Worm (Caenorhabditis elegans): ENCODE results near the gene cyn-2.

Gene cyn-2

DNA sequence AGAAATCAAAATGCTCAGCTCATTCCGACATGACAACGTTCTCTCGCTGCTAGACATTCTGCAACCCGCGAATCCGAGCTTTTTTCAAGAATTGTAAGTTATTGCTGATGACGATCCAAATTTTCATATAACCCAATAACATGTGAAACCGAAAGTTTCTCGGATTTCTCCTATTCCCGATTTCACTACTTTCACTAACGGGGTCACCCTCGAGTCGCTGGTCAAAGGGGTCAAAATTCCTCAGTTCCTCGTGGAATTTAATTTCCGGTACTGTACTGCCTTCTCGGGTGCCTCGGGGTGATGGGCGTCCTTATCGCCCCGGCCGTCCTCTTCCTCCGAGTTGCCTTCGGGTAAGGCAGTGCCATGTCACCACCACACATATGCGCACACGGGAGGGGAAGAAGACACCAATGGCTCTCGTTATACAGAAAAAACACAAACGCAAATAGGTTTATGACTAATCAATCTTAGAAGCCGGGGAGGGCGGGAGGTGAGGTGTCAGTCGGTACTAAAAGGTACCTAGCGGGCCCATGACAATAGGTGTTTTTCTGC, 27.8 kb downstream of the cyn-2 start:
- TF ChIP-seq med-1 (GFP tag; optimal IDR thresholded peaks at IDR 0.05; ENCODE audit: insufficient read depth) (no peak), ref-1 (GFP tag; conservative IDR thresholded peaks at IDR 0.05) (no peak), flt-1 (GFP tag; IDR thresholded peaks at IDR 0.05) (peak; percentile 55; the same call in 1 of the 2 replicates), klf-2 (GFP tag; conservative IDR thresholded peaks at IDR 0.05) (no peak), ztf-23 (GFP tag; IDR thresholded peaks at IDR 0.05) (no peak), T22C8.4 (GFP tag; IDR thresholded peaks at IDR 0.05) (no peak), cog-1 (tag; optimal IDR thresholded peaks at IDR 0.05) (peak; percentile 4), tab-1 (GFP tag; IDR thresholded peaks at IDR 0.05) (peak; percentile 59; the same call in 1 of the 2 replicates)

DNA sequence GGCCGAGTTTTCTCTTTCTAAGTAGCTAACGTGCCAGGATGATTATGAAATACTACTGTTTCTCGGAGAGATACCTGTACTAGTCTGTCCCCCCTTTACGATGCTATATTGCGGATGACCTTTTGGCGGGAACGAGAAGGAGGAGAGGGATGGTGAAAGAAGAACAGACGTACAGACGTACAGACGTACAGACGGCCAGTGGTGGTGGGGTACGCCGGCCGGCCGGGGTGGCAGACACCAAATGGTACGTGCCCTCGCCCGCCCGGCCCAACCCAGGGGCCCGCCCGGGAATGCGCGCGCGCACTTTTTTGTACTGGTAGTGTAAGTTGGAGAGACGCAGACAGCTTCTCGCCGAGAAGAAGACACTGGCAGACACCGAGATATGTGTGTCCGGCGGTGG, 28.6 kb downstream of the cyn-2 start:
- TF ChIP-seq ztf-23 (GFP tag; IDR thresholded peaks at IDR 0.05): peak; percentile 48; the same call in 1 of the 2 replicates
- peak; percentile 73; the same call in 1 of the 2 replicates for TF ChIP-seq tab-1 (GFP tag; IDR thresholded peaks at IDR 0.05)
- TF ChIP-seq med-1 (GFP tag; optimal IDR thresholded peaks at IDR 0.05; ENCODE audit: insufficient read depth): no peak
- TF ChIP-seq ref-1 (GFP tag; conservative IDR thresholded peaks at IDR 0.05): no peak
- TF ChIP-seq flt-1 (GFP tag; IDR thresholded peaks at IDR 0.05): peak; percentile 80
- TF ChIP-seq T22C8.4 (GFP tag; IDR thresholded peaks at IDR 0.05): no peak
- TF ChIP-seq ztf-29 (GFP tag; IDR thresholded peaks at IDR 0.05): no peak
- no peak; the same call in 1 of the 2 replicates for TF ChIP-seq klf-2 (GFP tag; conservative IDR thresholded peaks at IDR 0.05)
- TF ChIP-seq cog-1 (tag; optimal IDR thresholded peaks at IDR 0.05): peak; percentile 22

DNA sequence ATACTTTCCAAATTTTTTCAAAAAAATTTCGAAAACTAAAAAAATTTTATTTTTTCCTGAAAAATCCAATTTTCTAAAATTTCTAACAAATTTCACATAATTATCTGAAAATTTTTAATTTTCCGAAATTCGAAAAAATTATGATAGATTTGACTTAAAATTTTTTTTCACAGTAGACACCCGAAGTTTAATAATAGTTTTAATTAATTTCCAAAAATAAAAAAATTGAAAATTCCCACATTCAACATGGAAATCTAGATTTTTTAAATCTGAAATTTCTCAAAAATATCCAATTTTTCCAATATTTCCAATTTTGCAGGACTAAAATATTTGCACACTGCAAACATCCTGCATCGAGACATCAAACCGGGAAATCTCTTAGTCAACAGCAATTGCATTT, 29.5 kb downstream of the cyn-2 start:
- TF ChIP-seq cog-1 (tag; optimal IDR thresholded peaks at IDR 0.05): no peak
- TF ChIP-seq ztf-23 (GFP tag; IDR thresholded peaks at IDR 0.05): no peak
- TF ChIP-seq ref-1 (GFP tag; conservative IDR thresholded peaks at IDR 0.05): no peak
- no peak for TF ChIP-seq med-1 (GFP tag; optimal IDR thresholded peaks at IDR 0.05; ENCODE audit: insufficient read depth)
- TF ChIP-seq ztf-29 (GFP tag; IDR thresholded peaks at IDR 0.05): no peak
- no peak for TF ChIP-seq T22C8.4 (GFP tag; IDR thresholded peaks at IDR 0.05)
- no peak for TF ChIP-seq flt-1 (GFP tag; IDR thresholded peaks at IDR 0.05)
- TF ChIP-seq tab-1 (GFP tag; IDR thresholded peaks at IDR 0.05): no peak
- TF ChIP-seq klf-2 (GFP tag; conservative IDR thresholded peaks at IDR 0.05): no peak

DNA sequence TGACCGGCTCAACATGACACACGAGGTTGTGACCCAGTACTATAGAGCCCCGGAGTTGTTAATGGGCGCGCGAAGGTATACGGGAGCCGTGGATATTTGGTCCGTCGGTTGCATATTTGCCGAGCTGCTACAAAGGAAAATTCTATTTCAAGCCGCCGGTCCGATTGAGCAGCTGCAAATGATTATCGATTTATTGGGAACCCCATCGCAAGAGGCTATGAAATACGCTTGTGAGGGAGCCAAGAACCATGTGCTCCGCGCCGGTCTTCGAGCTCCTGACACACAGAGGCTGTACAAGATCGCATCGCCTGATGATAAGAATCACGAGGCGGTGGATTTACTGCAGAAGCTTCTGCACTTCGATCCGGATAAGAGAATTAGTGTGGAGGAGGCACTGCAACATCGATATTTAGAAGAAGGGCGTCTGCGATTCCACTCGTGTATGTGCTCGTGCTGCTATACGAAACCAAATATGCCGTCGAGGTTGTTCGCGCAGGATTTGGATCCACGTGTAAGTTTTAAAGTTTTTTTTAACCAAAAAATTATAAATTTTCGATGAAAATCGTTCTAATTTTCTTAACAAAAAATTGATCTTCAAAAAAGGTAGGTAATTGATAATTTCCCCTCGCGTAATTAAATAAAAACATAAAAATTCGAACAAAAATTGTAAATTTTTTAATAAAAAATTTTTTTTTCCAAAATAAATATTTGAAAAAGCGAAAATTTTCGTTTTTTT, 30.1 kb downstream of the cyn-2 start:
- TF ChIP-seq ztf-23 (GFP tag; IDR thresholded peaks at IDR 0.05) (no peak), T22C8.4 (GFP tag; IDR thresholded peaks at IDR 0.05) (0 out of 2 replicates have a peak, but pooled peaks have one; percentile 40), flt-1 (GFP tag; IDR thresholded peaks at IDR 0.05) (0 out of 2 replicates have a peak, but pooled peaks have one; percentile 23)

DNA sequence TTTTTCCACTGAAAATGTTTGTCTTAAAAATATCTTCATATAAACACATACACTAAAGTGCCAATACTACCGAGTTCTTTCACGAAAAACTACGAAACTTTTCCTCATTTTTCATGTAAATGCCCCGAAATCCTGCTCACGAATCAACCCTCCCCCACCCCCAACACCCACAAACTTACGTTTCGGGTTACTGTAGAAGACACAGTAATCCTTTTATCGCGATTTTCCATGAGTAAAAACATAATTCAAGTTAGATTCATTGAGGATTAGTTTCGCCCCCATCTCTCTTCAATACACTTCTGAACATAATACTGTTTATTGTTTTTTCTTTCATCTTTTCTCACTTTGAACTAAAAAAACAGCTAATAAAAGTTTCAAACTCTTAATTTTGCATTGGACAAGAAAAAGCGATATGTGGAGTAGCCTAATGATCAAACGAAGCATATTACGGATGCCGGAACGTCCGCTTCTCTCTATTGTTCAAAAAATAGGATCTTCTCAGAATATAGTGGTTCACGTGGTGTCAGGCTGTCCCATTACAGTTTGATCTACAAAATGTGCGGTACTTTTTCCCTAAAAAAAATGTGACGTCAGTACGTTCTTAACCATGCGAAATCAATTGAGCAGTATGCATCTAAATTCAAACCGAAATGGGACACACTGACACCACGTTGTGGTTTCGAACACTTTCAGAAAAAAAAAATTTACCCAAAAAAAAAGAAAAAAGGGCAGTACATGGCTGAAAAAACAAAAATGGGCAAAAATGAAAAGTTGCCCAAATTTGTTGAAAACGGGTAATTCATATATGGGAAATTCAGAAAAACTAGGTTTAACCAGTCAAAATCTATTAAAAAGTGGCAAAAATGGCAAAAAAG, 31.8 kb downstream of the cyn-2 start:
- TF ChIP-seq ref-1 (GFP tag; conservative IDR thresholded peaks at IDR 0.05): no peak
- TF ChIP-seq tab-1 (GFP tag; IDR thresholded peaks at IDR 0.05): no peak
- no peak for TF ChIP-seq cog-1 (tag; optimal IDR thresholded peaks at IDR 0.05)
- no peak for TF ChIP-seq flt-1 (GFP tag; IDR thresholded peaks at IDR 0.05)
- no peak for TF ChIP-seq med-1 (GFP tag; optimal IDR thresholded peaks at IDR 0.05; ENCODE audit: insufficient read depth)
- TF ChIP-seq ztf-23 (GFP tag; IDR thresholded peaks at IDR 0.05): no peak
- no peak for TF ChIP-seq klf-2 (GFP tag; conservative IDR thresholded peaks at IDR 0.05)
- no peak for TF ChIP-seq ztf-29 (GFP tag; IDR thresholded peaks at IDR 0.05)
- no peak for TF ChIP-seq T22C8.4 (GFP tag; IDR thresholded peaks at IDR 0.05)

DNA sequence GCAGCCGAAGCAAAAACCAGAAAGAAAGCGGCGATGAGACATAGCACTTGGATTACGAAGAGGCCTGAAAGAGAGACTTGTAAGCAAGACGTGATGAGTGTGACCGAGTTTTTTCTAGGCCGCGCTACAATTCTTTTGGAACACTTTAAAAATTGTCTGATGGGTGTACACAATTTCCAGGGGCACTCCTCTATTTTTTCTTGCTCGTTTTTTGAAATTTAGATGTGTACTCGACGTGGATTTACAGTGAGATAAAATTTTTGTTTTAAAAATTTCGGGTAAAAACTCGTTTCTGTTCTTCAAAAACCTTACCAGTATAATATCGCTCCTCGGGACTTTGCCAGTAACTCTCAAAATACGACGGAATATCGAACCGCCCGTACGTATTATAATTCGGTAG, 37.3 kb downstream of the cyn-2 start:
- TF ChIP-seq ref-1 (GFP tag; conservative IDR thresholded peaks at IDR 0.05) (no peak), T22C8.4 (GFP tag; IDR thresholded peaks at IDR 0.05) (no peak), ztf-23 (GFP tag; IDR thresholded peaks at IDR 0.05) (no peak), ztf-29 (GFP tag; IDR thresholded peaks at IDR 0.05) (no peak), flt-1 (GFP tag; IDR thresholded peaks at IDR 0.05) (no peak), tab-1 (GFP tag; IDR thresholded peaks at IDR 0.05) (no peak), med-1 (GFP tag; optimal IDR thresholded peaks at IDR 0.05; ENCODE audit: insufficient read depth) (no peak), klf-2 (GFP tag; conservative IDR thresholded peaks at IDR 0.05) (no peak), cog-1 (tag; optimal IDR thresholded peaks at IDR 0.05) (no peak)

DNA sequence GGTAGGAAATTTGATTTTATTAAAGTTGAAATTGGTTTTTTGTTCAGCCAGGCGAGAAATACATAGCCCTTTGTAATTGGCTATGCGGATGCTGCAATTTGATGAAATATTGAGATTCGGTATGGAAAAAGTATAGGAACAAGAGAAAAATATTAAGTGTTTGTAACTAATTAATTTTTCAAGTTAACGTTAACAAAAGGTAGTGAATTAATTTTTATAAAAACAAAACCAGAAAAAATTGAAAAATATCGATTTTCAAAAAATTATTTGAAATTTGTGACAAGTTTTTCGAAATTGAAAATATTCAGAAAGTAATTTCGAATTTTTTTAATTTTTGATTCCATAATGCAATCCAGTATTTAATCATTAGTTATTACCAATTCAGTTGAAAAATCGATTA, 39.1 kb downstream of the cyn-2 start, which contains the start of gene W06F12.2:
TSS of gene W06F12.2 (minus strand) at position 101 of the 400 bp plus-strand sequence.
- no peak for TF ChIP-seq ztf-29 (GFP tag; IDR thresholded peaks at IDR 0.05)
- no peak for TF ChIP-seq med-1 (GFP tag; optimal IDR thresholded peaks at IDR 0.05; ENCODE audit: insufficient read depth)
- no peak for TF ChIP-seq klf-2 (GFP tag; conservative IDR thresholded peaks at IDR 0.05)
- TF ChIP-seq ref-1 (GFP tag; conservative IDR thresholded peaks at IDR 0.05): no peak
- TF ChIP-seq T22C8.4 (GFP tag; IDR thresholded peaks at IDR 0.05): no peak
- no peak for TF ChIP-seq cog-1 (tag; optimal IDR thresholded peaks at IDR 0.05)
- no peak for TF ChIP-seq tab-1 (GFP tag; IDR thresholded peaks at IDR 0.05)
- TF ChIP-seq flt-1 (GFP tag; IDR thresholded peaks at IDR 0.05): no peak

DNA sequence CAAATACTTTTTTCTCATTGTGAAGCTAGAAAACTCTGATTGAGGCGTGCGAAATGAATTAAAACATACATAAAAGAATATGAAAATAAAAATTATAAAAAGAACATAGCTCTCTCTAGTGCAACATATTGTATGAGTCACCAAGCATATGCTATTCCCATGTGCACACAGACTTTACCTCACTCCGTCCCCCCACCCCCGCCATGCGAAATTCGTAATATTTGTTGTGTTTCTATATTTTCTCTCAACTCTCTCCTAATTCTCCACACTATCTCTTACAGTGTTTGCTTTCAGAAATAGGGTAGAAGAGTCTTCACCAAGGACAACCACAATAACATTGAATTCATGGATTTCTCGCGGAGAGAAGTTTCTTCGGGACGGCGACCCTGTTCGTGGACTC, 40.2 kb downstream of the cyn-2 start:
- TF ChIP-seq flt-1 (GFP tag; IDR thresholded peaks at IDR 0.05) (no peak), klf-2 (GFP tag; conservative IDR thresholded peaks at IDR 0.05) (no peak), ref-1 (GFP tag; conservative IDR thresholded peaks at IDR 0.05) (no peak), med-1 (GFP tag; optimal IDR thresholded peaks at IDR 0.05; ENCODE audit: insufficient read depth) (no peak), tab-1 (GFP tag; IDR thresholded peaks at IDR 0.05) (no peak), cog-1 (tag; optimal IDR thresholded peaks at IDR 0.05) (no peak), T22C8.4 (GFP tag; IDR thresholded peaks at IDR 0.05) (no peak), ztf-29 (GFP tag; IDR thresholded peaks at IDR 0.05) (no peak), ztf-23 (GFP tag; IDR thresholded peaks at IDR 0.05) (no peak)

DNA sequence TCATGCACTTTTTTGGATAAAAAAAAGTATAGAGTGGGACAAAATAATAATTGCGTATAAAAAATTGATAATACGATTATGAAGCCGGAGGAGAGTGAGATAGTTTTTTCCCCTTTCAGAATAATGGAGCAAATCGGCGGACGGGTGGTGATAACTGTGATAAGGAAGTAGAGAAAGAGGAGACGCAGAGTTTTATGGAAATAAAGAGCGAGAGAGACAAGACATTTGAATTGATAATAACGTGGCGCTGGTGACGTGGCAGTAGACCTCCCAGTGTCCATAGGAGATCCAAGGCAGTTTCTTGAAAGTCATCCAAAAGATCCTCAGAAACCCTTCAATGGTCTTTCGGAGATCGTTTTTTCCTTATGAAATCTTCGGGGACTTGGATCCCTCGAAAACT, 41.4 kb downstream of the cyn-2 start:
- TF ChIP-seq T22C8.4 (GFP tag; IDR thresholded peaks at IDR 0.05): no peak
- no peak for TF ChIP-seq ztf-23 (GFP tag; IDR thresholded peaks at IDR 0.05)
- TF ChIP-seq med-1 (GFP tag; optimal IDR thresholded peaks at IDR 0.05; ENCODE audit: insufficient read depth): no peak
- TF ChIP-seq cog-1 (tag; optimal IDR thresholded peaks at IDR 0.05): no peak
- no peak for TF ChIP-seq ztf-29 (GFP tag; IDR thresholded peaks at IDR 0.05)
- no peak for TF ChIP-seq tab-1 (GFP tag; IDR thresholded peaks at IDR 0.05)
- no peak for TF ChIP-seq klf-2 (GFP tag; conservative IDR thresholded peaks at IDR 0.05)
- TF ChIP-seq flt-1 (GFP tag; IDR thresholded peaks at IDR 0.05): no peak
- TF ChIP-seq ref-1 (GFP tag; conservative IDR thresholded peaks at IDR 0.05): no peak

Measured in whole organism, midembryonic.